Fruit fly (Drosophila melanogaster) whole organism, wandering third instar larva: ENCODE results near the gene CG10431.

Experiments used
- Abd-B ChIP-seq: fragments of >200 bp; optimal IDR thresholded peaks from 2 replicates; lab custom pipeline; 2017; ENCODE audit warnings: missing biosample characterization, missing genetic modification characterization
- CG32264 ChIP-seq: fragments of 200-800 bp; sonication (Bioruptor generic); optimal IDR thresholded peaks from 2 replicates; lab custom pipeline; 2016; ENCODE audit warnings: missing biosample characterization, missing genetic modification characterization
- CG9705 ChIP-seq: fragments of 200-800 bp; sonication (Bioruptor generic); optimal IDR thresholded peaks from 2 replicates; lab custom pipeline; 2018; ENCODE audit warnings: missing biosample characterization, mild to moderate bottlenecking, missing genetic modification characterization
- CrebA ChIP-seq: fragments of 200-800 bp; sonication (Bioruptor generic); optimal IDR thresholded peaks from 2 replicates; lab custom pipeline; 2016; ENCODE audit warnings: missing biosample characterization, mild to moderate bottlenecking, missing genetic modification characterization, borderline replicate concordance
- Dfd ChIP-seq: fragments of >200 bp; optimal IDR thresholded peaks from 2 replicates; lab custom pipeline; 2017; ENCODE audit warnings: missing biosample characterization, missing genetic modification characterization
- Dif ChIP-seq: fragments of 200-275, 200-300 bp; sonication (Bioruptor generic); optimal IDR thresholded peaks from 2 replicates; lab custom pipeline; 2018; ENCODE audit warnings: missing biosample characterization, missing genetic modification characterization; ENCODE audit not compliant: partially characterized antibody
- GATAd ChIP-seq: sonication (Bioruptor generic); optimal IDR thresholded peaks from 2 replicates; lab custom pipeline; 2016; ENCODE audit warnings: missing biosample characterization, missing genetic modification characterization
- HLH106 ChIP-seq: fragments of 200-800 bp; optimal IDR thresholded peaks from 3 replicates; lab custom pipeline; 2019; ENCODE audit warnings: missing biosample characterization, mild to moderate bottlenecking, missing genetic modification characterization, moderate library complexity
- Hnf4 ChIP-seq: fragments of 200-800 bp; sonication (Bioruptor generic); optimal IDR thresholded peaks from 2 replicates; lab custom pipeline; 2016; ENCODE audit warnings: missing biosample characterization, mild to moderate bottlenecking, missing genetic modification characterization
- Hr78 ChIP-seq: fragments of >200 bp; optimal IDR thresholded peaks from 2 replicates; lab custom pipeline; 2017; ENCODE audit warnings: missing biosample characterization, missing genetic modification characterization
- Hr83 ChIP-seq: fragments of 200-300 bp; sonication (Bioruptor generic); optimal IDR thresholded peaks from 2 replicates; lab custom pipeline; 2016; ENCODE audit warnings: missing biosample characterization, mild to moderate bottlenecking, missing genetic modification characterization, moderate library complexity; ENCODE audit not compliant: poor library complexity, severe bottlenecking
- Jra ChIP-seq: sonication (Bioruptor generic); optimal IDR thresholded peaks from 2 replicates; lab custom pipeline; 2016; ENCODE audit warnings: missing biosample characterization, missing genetic modification characterization
- Mio ChIP-seq: sonication (Bioruptor generic); optimal IDR thresholded peaks from 2 replicates; lab custom pipeline; 2016; ENCODE audit warnings: missing biosample characterization, missing genetic modification characterization
- Myc ChIP-seq: fragments of >200 bp; optimal IDR thresholded peaks from 2 replicates; lab custom pipeline; 2017
- N ChIP-seq: fragments of >200 bp; optimal IDR thresholded peaks from 2 replicates; lab custom pipeline; 2018; ENCODE audit warnings: missing biosample characterization, missing external identifiers, missing genetic modification characterization
- OdsH ChIP-seq: fragments of 200-800 bp; sonication (Bioruptor generic); optimal IDR thresholded peaks from 2 replicates; lab custom pipeline; 2016; ENCODE audit warnings: missing biosample characterization, mild to moderate bottlenecking, missing genetic modification characterization
- Rel ChIP-seq, 2 experiments: fragments of 200-800 bp; sonication (Bioruptor generic) in 1 of 2; optimal IDR thresholded peaks; 2 replicates in 1 of 2; 3 replicates in 1 of 2; lab custom pipeline; 2016 to 2019; ENCODE audit warnings: mild to moderate bottlenecking in 2 of 2, missing biosample characterization in 2 of 2, missing genetic modification characterization in 2 of 2, moderate library complexity in 1 of 2
- Sp1 ChIP-seq: fragments of 200-800 bp; sonication (Bioruptor generic); optimal IDR thresholded peaks from 3 replicates; lab custom pipeline; 2019; ENCODE audit warnings: missing biosample characterization, mild to moderate bottlenecking, missing genetic modification characterization, moderate library complexity
- Vsx2 ChIP-seq: fragments of 200-300, 225-300 bp; sonication (Bioruptor generic); optimal IDR thresholded peaks from 2 replicates; lab custom pipeline; 2018; ENCODE audit warnings: missing biosample characterization, missing genetic modification characterization; ENCODE audit not compliant: partially characterized antibody
- br ChIP-seq: fragments of 200-800 bp; sonication (Bioruptor generic); optimal IDR thresholded peaks from 2 replicates; lab custom pipeline; 2016; ENCODE audit warnings: missing biosample characterization, missing genetic modification characterization
- brk ChIP-seq: fragments of 200-800 bp; sonication (Bioruptor generic); optimal IDR thresholded peaks from 2 replicates; lab custom pipeline; 2016; ENCODE audit warnings: missing biosample characterization, mild to moderate bottlenecking, missing genetic modification characterization
- dl ChIP-seq, 2 experiments: fragments of 175-275, 200-275 bp in 1 of 2; fragments of 200-275 bp in 1 of 2; sonication (Bioruptor generic); optimal IDR thresholded peaks; lab custom pipeline; 2018; ENCODE audit warnings: mild to moderate bottlenecking in 2 of 2, missing biosample characterization in 2 of 2, missing genetic modification characterization in 2 of 2, moderate library complexity in 2 of 2; ENCODE audit not compliant: partially characterized antibody in 2 of 2, insufficient read depth in 1 of 2
- dmrt93B ChIP-seq: fragments of 200-800 bp; sonication (Bioruptor generic); optimal IDR thresholded peaks from 2 replicates; lab custom pipeline; 2018; ENCODE audit warnings: missing biosample characterization, mild to moderate bottlenecking, missing genetic modification characterization
- dsf ChIP-seq: sonication (Bioruptor generic); optimal IDR thresholded peaks from 2 replicates; lab custom pipeline; 2016; ENCODE audit warnings: missing biosample characterization, missing genetic modification characterization, borderline replicate concordance
- ey ChIP-seq: fragments of 200-800 bp; sonication (Bioruptor generic); optimal IDR thresholded peaks from 2 replicates; lab custom pipeline; 2016; ENCODE audit warnings: missing biosample characterization, missing genetic modification characterization
- foxo ChIP-seq, 2 experiments: fragments of 200-800 bp; sonication (Bioruptor generic); optimal IDR thresholded peaks; 2 replicates in 1 of 2; 3 replicates in 1 of 2; lab custom pipeline; 2016 to 2017; ENCODE audit warnings: missing biosample characterization in 2 of 2, missing genetic modification characterization in 2 of 2
- fru ChIP-seq: fragments of 200-800 bp; sonication (Bioruptor generic); optimal IDR thresholded peaks from 3 replicates; lab custom pipeline; 2016; ENCODE audit warnings: missing biosample characterization, mild to moderate bottlenecking, missing genetic modification characterization
- h ChIP-seq: fragments of 200-800 bp; sonication (Bioruptor generic); optimal IDR thresholded peaks from 3 replicates; lab custom pipeline; 2016; ENCODE audit warnings: missing biosample characterization, mild to moderate bottlenecking, missing genetic modification characterization
- jim ChIP-seq: fragments of 175-275, 200-325 bp; sonication (Bioruptor generic); optimal IDR thresholded peaks from 2 replicates; lab custom pipeline; 2016; ENCODE audit warnings: missing biosample characterization, mild to moderate bottlenecking, missing genetic modification characterization
- lola ChIP-seq: fragments of >200 bp; optimal IDR thresholded peaks from 2 replicates; lab custom pipeline; 2017; ENCODE audit warnings: missing biosample characterization, missing genetic modification characterization
- pan ChIP-seq: fragments of >200 bp; optimal IDR thresholded peaks from 2 replicates; lab custom pipeline; 2017
- psq ChIP-seq: fragments of 200-800 bp; sonication (Bioruptor generic); optimal IDR thresholded peaks from 3 replicates; lab custom pipeline; 2017; ENCODE audit warnings: missing biosample characterization, mild to moderate bottlenecking, missing genetic modification characterization, moderate library complexity
- rgr ChIP-seq: fragments of 200-800 bp; sonication (Bioruptor generic); optimal IDR thresholded peaks from 3 replicates; lab custom pipeline; 2016; ENCODE audit warnings: missing biosample characterization, mild to moderate bottlenecking, missing genetic modification characterization
- sage ChIP-seq: fragments of 200-800 bp; sonication (Bioruptor generic); optimal IDR thresholded peaks from 2 replicates; lab custom pipeline; 2016; ENCODE audit warnings: missing biosample characterization, mild to moderate bottlenecking, missing genetic modification characterization
- sv ChIP-seq: fragments of 200-800 bp; sonication (Bioruptor generic); optimal IDR thresholded peaks from 3 replicates; lab custom pipeline; 2016; ENCODE audit warnings: missing biosample characterization, missing genetic modification characterization
- tai ChIP-seq: sonication (Bioruptor generic); optimal IDR thresholded peaks from 2 replicates; lab custom pipeline; 2016; ENCODE audit warnings: missing biosample characterization, missing genetic modification characterization
- usp ChIP-seq: fragments of >200 bp; optimal IDR thresholded peaks from 2 replicates; lab custom pipeline; 2017; ENCODE audit warnings: missing biosample characterization, missing genetic modification characterization
- woc ChIP-seq: sonication (Bioruptor generic); optimal IDR thresholded peaks from 2 replicates; lab custom pipeline; 2016; ENCODE audit warnings: missing biosample characterization, mild to moderate bottlenecking, missing genetic modification characterization

The CG10431 gene

DNA sequence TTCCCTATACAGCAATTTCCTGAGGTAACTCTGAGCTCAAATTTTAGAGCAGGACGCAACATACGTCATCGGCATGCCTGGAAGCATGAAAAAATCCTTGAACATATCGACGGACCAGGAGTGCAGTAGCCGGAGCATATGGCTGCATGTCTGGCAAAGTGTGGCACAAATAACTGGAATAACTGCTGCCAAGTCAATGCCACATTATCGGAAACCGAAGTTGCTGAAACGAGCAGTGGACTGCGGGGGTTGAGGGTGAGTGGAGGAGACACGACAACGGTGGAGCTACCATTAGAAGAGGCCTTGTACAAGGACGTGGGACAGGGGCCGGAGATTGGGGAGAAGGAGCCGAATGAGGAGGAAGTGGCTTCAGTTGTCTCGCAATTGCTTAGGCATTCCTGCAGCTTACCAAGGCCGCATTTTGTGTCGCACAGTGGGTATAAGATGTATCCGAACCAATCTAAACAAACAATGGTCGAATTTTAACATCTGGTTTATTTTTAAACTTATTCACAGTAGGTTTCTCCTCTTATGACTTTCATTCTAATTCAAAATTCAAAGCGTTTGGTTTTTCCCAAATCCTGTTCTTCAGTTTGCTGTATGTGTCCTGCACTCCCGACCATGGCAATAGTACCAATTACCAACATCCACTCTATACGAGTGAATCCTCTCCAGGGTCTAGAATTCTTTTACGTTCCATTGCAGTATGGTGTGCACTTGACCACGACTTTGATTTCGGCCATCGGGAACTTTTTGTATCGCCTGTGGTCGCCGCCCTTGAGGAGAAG, 28.6 kb upstream of the CG10431 start, which contains the start of gene CG46304:
Gene CG46304, plus strand, starts transcription at position 541 of the 788 bp plus-strand sequence.
- peak; percentile 16 for TF ChIP-seq h (GFP tag; lab: Kevin White, UChicago)
- peak in 1 of 2 experiments; percentile 50 for TF ChIP-seq dl (GFP tag; optimal IDR thresholded peaks at IDR 0.05; lab: Kevin White, UChicago; ENCODE audit: insufficient read depth in 1 of 2, partially characterized antibody in 2 of 2)
- TF ChIP-seq sv (GFP tag; lab: Kevin White, UChicago) = no peak
- no peak for TF ChIP-seq Dfd (GFP tag; lab: Kevin White, UChicago)
- peak; percentile 30 for TF ChIP-seq Sp1 (GFP tag; lab: Kevin White, UChicago)
- no peak for TF ChIP-seq brk (GFP tag; lab: Kevin White, UChicago)
- peak; percentile 40 for TF ChIP-seq woc
- TF ChIP-seq Dif = peak; percentile 16
- no peak for TF ChIP-seq Hr78 (GFP tag; lab: Kevin White, UChicago)
- TF ChIP-seq psq = peak; percentile 42
- peak; percentile 52 for TF ChIP-seq HLH106 (tag; lab: Kevin White, UChicago)
- TF ChIP-seq sage (GFP tag; lab: Kevin White, UChicago) = no peak
- TF ChIP-seq ey (GFP tag; lab: Kevin White, UChicago) = peak; percentile 24
- peak; percentile 30 for TF ChIP-seq dmrt93B
- no peak for TF ChIP-seq lola (GFP tag; lab: Kevin White, UChicago)
- TF ChIP-seq, all 38 proteins: peak for 9

DNA sequence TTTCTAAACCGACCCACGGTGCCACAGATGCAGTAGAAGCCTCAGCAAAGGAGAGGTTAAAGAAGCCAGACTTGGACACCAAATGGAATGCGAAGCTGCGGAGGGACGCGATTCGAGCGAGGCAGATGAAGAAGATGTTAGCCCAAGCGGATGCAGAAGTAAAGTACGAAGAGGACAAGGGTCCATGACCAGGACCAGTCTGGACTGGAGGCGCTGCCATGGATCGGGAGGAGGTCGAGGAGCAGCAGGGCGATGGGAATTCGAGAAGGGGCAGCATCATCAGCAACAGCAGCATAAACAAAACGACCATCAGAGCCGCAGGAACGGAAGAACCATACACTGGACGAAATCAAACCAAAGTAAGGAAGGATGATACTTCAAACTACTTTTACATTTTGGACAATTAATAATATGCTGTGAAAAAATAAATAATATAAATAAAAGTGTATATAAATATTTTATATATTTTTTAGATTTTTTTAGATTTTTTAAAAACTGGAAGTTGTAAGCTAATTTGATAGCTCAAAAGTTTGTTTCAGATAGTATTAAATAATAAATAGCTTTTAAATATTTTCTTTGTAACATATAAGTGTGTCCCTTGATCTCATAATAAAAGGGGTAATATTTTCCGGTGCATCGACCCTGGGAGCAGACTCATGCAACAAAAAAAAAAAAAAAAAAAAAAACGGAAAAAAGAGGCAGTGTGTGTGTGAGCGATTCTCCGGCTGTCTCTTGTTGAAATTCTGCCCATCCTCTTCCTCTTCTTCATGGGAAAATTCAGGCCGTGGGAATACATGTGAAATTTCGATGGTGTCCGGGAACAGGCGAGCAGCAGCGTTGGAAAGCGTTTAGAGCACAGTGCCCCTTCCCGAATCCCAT, 27.6 kb upstream of the CG10431 start:
- peak; percentile 35 for TF ChIP-seq Hnf4
- no peak for TF ChIP-seq sv (GFP tag; lab: Kevin White, UChicago)
- TF ChIP-seq Myc = no peak
- peak in 1 of 2 experiments; percentile 79 for TF ChIP-seq foxo (GFP tag; optimal IDR thresholded peaks at IDR 0.05; lab: Kevin White, UChicago)
- no peak for TF ChIP-seq sage (GFP tag; lab: Kevin White, UChicago)
- peak; percentile 3 for TF ChIP-seq CG9705 (GFP tag; lab: Kevin White, UChicago)
- no peak for TF ChIP-seq usp (GFP tag; lab: Kevin White, UChicago)
- no peak for TF ChIP-seq CrebA (GFP tag; lab: Kevin White, UChicago)
- TF ChIP-seq Mio = no peak
- TF ChIP-seq Hr78 (GFP tag; lab: Kevin White, UChicago) = no peak
- TF ChIP-seq h (GFP tag; lab: Kevin White, UChicago) = peak; percentile 44
- TF ChIP-seq HLH106 (tag; lab: Kevin White, UChicago) = peak; percentile 90
- peak; percentile 65 for TF ChIP-seq Hr83
- peak; percentile 52 for TF ChIP-seq Vsx2 (GFP tag; lab: Kevin White, UChicago)
- TF ChIP-seq Dfd (GFP tag; lab: Kevin White, UChicago) = no peak
- TF ChIP-seq Jra (GFP tag; lab: Kevin White, UChicago) = no peak
- TF ChIP-seq N (GFP tag; lab: Kevin White, UChicago) = no peak
- no peak for TF ChIP-seq Rel (GFP tag; optimal IDR thresholded peaks at IDR 0.05; lab: Kevin White, UChicago)
- peak; percentile 24 for TF ChIP-seq Rel (tag; optimal IDR thresholded peaks at IDR 0.05; lab: Kevin White, UChicago)
- no peak for TF ChIP-seq ey (GFP tag; lab: Kevin White, UChicago)
- no peak for TF ChIP-seq GATAd (GFP tag; lab: Kevin White, UChicago)
- peak; percentile 57 for TF ChIP-seq brk (GFP tag; lab: Kevin White, UChicago)
- no peak for TF ChIP-seq pan (lab: Kevin White, UChicago)
- peak; percentile 56 for TF ChIP-seq dmrt93B
- TF ChIP-seq Abd-B (GFP tag; lab: Kevin White, UChicago) = no peak
- peak; percentile 30 for TF ChIP-seq jim (GFP tag; lab: Kevin White, UChicago)
- no peak for TF ChIP-seq tai
- TF ChIP-seq CG32264 (GFP tag; lab: Kevin White, UChicago) = no peak
- no peak for TF ChIP-seq fru (GFP tag; lab: Kevin White, UChicago)
- peak; percentile 66 for TF ChIP-seq Dif
- TF ChIP-seq woc = no peak
- TF ChIP-seq rgr (GFP tag; lab: Kevin White, UChicago) = peak; percentile 72
- peak; percentile 73 for TF ChIP-seq OdsH (GFP tag; lab: Kevin White, UChicago)
- peak; percentile 94 for TF ChIP-seq Sp1 (GFP tag; lab: Kevin White, UChicago)
- TF ChIP-seq psq = peak; percentile 88
- no peak for TF ChIP-seq dsf (GFP tag; lab: Kevin White, UChicago)
- no peak for TF ChIP-seq lola (GFP tag; lab: Kevin White, UChicago)
- TF ChIP-seq br = peak; percentile 10
- peak; percentile 53 to 76 for TF ChIP-seq dl (GFP tag; optimal IDR thresholded peaks at IDR 0.05; lab: Kevin White, UChicago; ENCODE audit: insufficient read depth in 1 of 2, partially characterized antibody in 2 of 2)
